Worm (Caenorhabditis elegans) whole organism, L1 larva: ENCODE measurements around the gene F11C7.2.

Experiments used
- aha-1 ChIP-seq: fragments of 150-350 bp; optimal IDR thresholded peaks from 2 replicates; lab custom pipeline; 2014; ENCODE audit warnings: missing biosample characterization, missing genetic modification characterization
- ama-1 ChIP-seq: fragments of 150-350 bp; optimal IDR thresholded peaks from 2 replicates; lab custom pipeline; 2014
- lin-15B ChIP-seq: fragments of 150-350 bp; sonication (generic microtip); optimal IDR thresholded peaks from 3 replicates; lab custom pipeline; 2014; ENCODE audit warnings: missing biosample characterization, missing genetic modification characterization

DNA sequence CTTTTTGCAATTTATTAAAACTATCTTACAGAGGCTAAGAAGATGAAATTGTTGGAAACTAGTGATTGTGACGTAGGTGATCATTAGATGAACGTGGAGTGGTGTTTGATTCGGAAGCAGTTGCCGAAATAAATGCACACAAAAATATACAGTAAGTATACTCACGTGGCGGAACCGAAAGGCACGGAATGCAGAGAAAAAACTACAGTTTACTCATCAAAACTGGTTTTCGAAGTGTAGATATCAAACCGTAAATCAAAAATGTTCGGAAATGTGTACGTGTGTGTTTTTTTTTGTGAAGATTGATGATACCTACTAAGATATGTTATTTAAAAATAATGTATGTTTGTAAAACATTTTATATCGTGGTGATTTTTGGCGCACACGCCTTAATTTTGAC lies 30.1 kb downstream of the F11C7.2 start:
- no peak for TF ChIP-seq aha-1 (tag; lab: Kevin White, UChicago)
- no peak for TF ChIP-seq lin-15B (tag; lab: Kevin White, UChicago)
- TF ChIP-seq ama-1: no peak
